Fruit fly (Drosophila melanogaster) whole organism: Measurements from ENCODE around the gene CG14655.

Experiments
- pan ChIP-seq: fragments of >200 bp; optimal IDR thresholded peaks from 2 replicates; lab custom pipeline; 2017
- psq ChIP-seq: fragments of >200 bp; optimal IDR thresholded peaks from 2 replicates; lab custom pipeline; 2017
- usp ChIP-seq: fragments of >200 bp; optimal IDR thresholded peaks from 2 replicates; lab custom pipeline; 2017; ENCODE audit warnings: missing biosample characterization, missing genetic modification characterization, mixed read lengths

- no peak for TF ChIP-seq psq (lab: Kevin White, UChicago)
- no peak for TF ChIP-seq pan (lab: Kevin White, UChicago)
- no peak for TF ChIP-seq usp (GFP tag; lab: Kevin White, UChicago)
Measured at dm6 chr3R:4747292-4747691, 32.8 kb downstream of the CG14655 start.
